Fruit fly (Drosophila melanogaster) whole organism, embryonic: ENCODE measurements around the gene RPA3.

Source experiments
- ATbp ChIP-seq: fragments of 200-800 bp; sonication (Bioruptor generic); optimal IDR thresholded peaks from 2 replicates; lab custom pipeline; 2017; ENCODE audit warnings: missing biosample characterization, mild to moderate bottlenecking, missing genetic modification characterization, missing genetic modification reagents
- Abd-B ChIP-seq: fragments of 200-800 bp; sonication (Bioruptor generic); optimal IDR thresholded peaks from 2 replicates; lab custom pipeline; 2018; ENCODE audit warnings: missing biosample characterization, mild to moderate bottlenecking, missing genetic modification characterization, moderate library complexity
- Bdp1 ChIP-seq: fragments of 200-800 bp; sonication (Bioruptor generic); optimal IDR thresholded peaks from 3 replicates; lab custom pipeline; 2016; ENCODE audit warnings: missing biosample characterization, missing genetic modification characterization
- CG1024 ChIP-seq: fragments of 200-800 bp; sonication (Bioruptor generic); IDR thresholded peaks from 2 replicates; pipeline ENCODE4 v1.3.6; 2022; ENCODE audit warnings: missing biosample characterization, missing genetic modification characterization
- CG10267 ChIP-seq: fragments of 200-800 bp; sonication (Bioruptor generic); optimal IDR thresholded peaks from 2 replicates; lab custom pipeline; 2018; ENCODE audit warnings: missing biosample characterization, mild to moderate bottlenecking, missing genetic modification characterization, moderate library complexity
- CG11093 ChIP-seq: fragments of 200-800 bp; sonication (Bioruptor generic); IDR thresholded peaks from 3 replicates; pipeline ENCODE4 v1.3.6; 2022; ENCODE audit warnings: missing biosample characterization, missing genetic modification characterization
- CG12744 ChIP-seq: fragments of 200-800 bp; sonication (Bioruptor generic); optimal IDR thresholded peaks from 2 replicates; lab custom pipeline; 2016; ENCODE audit warnings: missing biosample characterization, missing genetic modification characterization
- CG13624 ChIP-seq: fragments of 200-800 bp; sonication (Bioruptor generic); optimal IDR thresholded peaks from 2 replicates; lab custom pipeline; 2016; ENCODE audit warnings: missing biosample characterization, missing genetic modification characterization
- CG14710 ChIP-seq: fragments of 200-800 bp; sonication (Bioruptor generic); optimal IDR thresholded peaks from 3 replicates; lab custom pipeline; 2019; ENCODE audit warnings: missing biosample characterization, mild to moderate bottlenecking, missing genetic modification characterization, moderate library complexity
- CG16813 ChIP-seq: fragments of 200-800 bp; sonication (Bioruptor generic); IDR thresholded peaks from 3 replicates; pipeline ENCODE4 v1.3.6; 2022; ENCODE audit warnings: missing biosample characterization, missing genetic modification characterization; ENCODE audit not compliant: partially characterized antibody
- CG17359 ChIP-seq: fragments of 200-800 bp; sonication (Bioruptor generic); optimal IDR thresholded peaks from 3 replicates; lab custom pipeline; 2018; ENCODE audit warnings: missing biosample characterization, mild to moderate bottlenecking, missing genetic modification characterization, moderate library complexity
- CG17612 ChIP-seq: fragments of 200-800 bp; sonication (Bioruptor generic); IDR thresholded peaks from 2 replicates; pipeline ENCODE4 v1.3.6; 2022; ENCODE audit warnings: missing biosample characterization, missing genetic modification characterization
- CG17802 ChIP-seq: fragments of 200-800 bp; sonication (Bioruptor generic); optimal IDR thresholded peaks from 2 replicates; lab custom pipeline; 2018; ENCODE audit warnings: missing biosample characterization, mild to moderate bottlenecking, missing genetic modification characterization, moderate library complexity
- CG2129 ChIP-seq: fragments of 200-800 bp; sonication (Bioruptor generic); IDR thresholded peaks from 2 replicates; pipeline ENCODE4 v1.3.6; 2022; ENCODE audit warnings: missing biosample characterization, missing genetic modification characterization; ENCODE audit not compliant: partially characterized antibody
- CG2875 ChIP-seq: fragments of 200-800 bp; sonication (Bioruptor generic); optimal IDR thresholded peaks from 2 replicates; lab custom pipeline; 2017; ENCODE audit warnings: missing biosample characterization, mild to moderate bottlenecking, missing genetic modification characterization, missing genetic modification reagents
- CG3163 ChIP-seq: fragments of 200-800 bp; sonication (Bioruptor generic); optimal IDR thresholded peaks from 3 replicates; lab custom pipeline; 2016; ENCODE audit warnings: missing biosample characterization, missing genetic modification characterization
- CG3281 ChIP-seq: fragments of 200-800 bp; sonication (Bioruptor generic); optimal IDR thresholded peaks from 3 replicates; lab custom pipeline; 2017; ENCODE audit warnings: missing biosample characterization, mild to moderate bottlenecking, missing genetic modification characterization
- CG42726 ChIP-seq: fragments of 200-800 bp; sonication (Bioruptor generic); IDR thresholded peaks from 2 replicates; pipeline ENCODE4 v1.3.6; 2022; ENCODE audit warnings: missing biosample characterization, missing genetic modification characterization; ENCODE audit not compliant: partially characterized antibody
- CG6765 ChIP-seq: fragments of 200-800 bp; sonication (Bioruptor generic); optimal IDR thresholded peaks from 3 replicates; lab custom pipeline; 2017; ENCODE audit warnings: missing biosample characterization, mild to moderate bottlenecking, missing genetic modification characterization
- CG7928 ChIP-seq: fragments of 200-800 bp; sonication (Bioruptor generic); optimal IDR thresholded peaks from 2 replicates; lab custom pipeline; 2017; ENCODE audit warnings: missing biosample characterization, mild to moderate bottlenecking, missing genetic modification characterization
- CG7963 ChIP-seq: fragments of 200-800 bp; sonication (Bioruptor generic); IDR thresholded peaks from 3 replicates; pipeline ENCODE4 v1.3.6; 2022; ENCODE audit warnings: missing biosample characterization, missing genetic modification characterization; ENCODE audit not compliant: partially characterized antibody
- CG8089 ChIP-seq: fragments of 200-800 bp; sonication (Bioruptor generic); optimal IDR thresholded peaks from 3 replicates; lab custom pipeline; 2016; ENCODE audit warnings: missing biosample characterization, missing genetic modification characterization
- CG8281 ChIP-seq: fragments of 200-800 bp; sonication (Bioruptor generic); optimal IDR thresholded peaks from 2 replicates; lab custom pipeline; 2018; ENCODE audit warnings: missing biosample characterization, mild to moderate bottlenecking, missing genetic modification characterization, moderate library complexity
- CG9817 ChIP-seq: fragments of 200-800 bp; sonication (Bioruptor generic); optimal IDR thresholded peaks from 2 replicates; lab custom pipeline; 2018; ENCODE audit warnings: missing biosample characterization, mild to moderate bottlenecking, missing genetic modification characterization, moderate library complexity
- Dip3 ChIP-seq: fragments of 200-800 bp; sonication (Bioruptor generic); optimal IDR thresholded peaks from 3 replicates; lab custom pipeline; 2016; ENCODE audit warnings: missing biosample characterization, missing genetic modification characterization
- Drgx ChIP-seq: fragments of 200-800 bp; sonication (Bioruptor generic); IDR thresholded peaks from 2 replicates; pipeline ENCODE4 v1.3.6; 2022; ENCODE audit warnings: missing biosample characterization, missing genetic modification characterization
- Ets97D ChIP-seq: fragments of 200-800 bp; sonication (Bioruptor generic); optimal IDR thresholded peaks from 3 replicates; lab custom pipeline; 2016; ENCODE audit warnings: missing biosample characterization, missing genetic modification characterization
- HHEX ChIP-seq: fragments of 200-800 bp; sonication (Bioruptor generic); optimal IDR thresholded peaks from 3 replicates; lab custom pipeline; 2017; ENCODE audit warnings: missing biosample characterization, mild to moderate bottlenecking, missing genetic modification characterization, missing genetic modification reagents
- HLH54F ChIP-seq: fragments of 200-800 bp; sonication (Bioruptor generic); optimal IDR thresholded peaks from 3 replicates; lab custom pipeline; 2016; ENCODE audit warnings: missing biosample characterization, missing genetic modification characterization
- Hey ChIP-seq: fragments of 200-800 bp; sonication (Bioruptor generic); optimal IDR thresholded peaks from 3 replicates; lab custom pipeline; 2018; ENCODE audit warnings: missing biosample characterization, mild to moderate bottlenecking, missing genetic modification characterization
- NC2β ChIP-seq: fragments of 200-800 bp; sonication (Bioruptor generic); optimal IDR thresholded peaks from 2 replicates; lab custom pipeline; 2016; ENCODE audit warnings: missing biosample characterization, missing genetic modification characterization
- NK7.1 ChIP-seq: fragments of 200-800 bp; sonication (Bioruptor generic); optimal IDR thresholded peaks from 3 replicates; lab custom pipeline; 2016; ENCODE audit warnings: missing biosample characterization, missing genetic modification characterization
- Nf-YC ChIP-seq: fragments of 200-800 bp; optimal IDR thresholded peaks from 3 replicates; lab custom pipeline; 2019; ENCODE audit warnings: missing biosample characterization, mild to moderate bottlenecking, missing genetic modification characterization, moderate library complexity
- Oli ChIP-seq: fragments of 200-800 bp; sonication (Bioruptor generic); optimal IDR thresholded peaks from 2 replicates; lab custom pipeline; 2018; ENCODE audit warnings: missing biosample characterization, mild to moderate bottlenecking, missing genetic modification characterization, moderate library complexity
- Ssrp ChIP-seq: fragments of 200-800 bp; sonication (Bioruptor generic); optimal IDR thresholded peaks from 2 replicates; lab custom pipeline; 2018; ENCODE audit warnings: missing biosample characterization, mild to moderate bottlenecking, missing genetic modification characterization, moderate library complexity
- Tbp ChIP-seq: fragments of >200 bp; optimal IDR thresholded peaks from 2 replicates; lab custom pipeline; 2018; ENCODE audit warnings: missing biosample characterization, missing genetic modification characterization
- abd-A ChIP-seq: fragments of 200-800 bp; sonication (Bioruptor generic); optimal IDR thresholded peaks from 3 replicates; lab custom pipeline; 2019; ENCODE audit warnings: missing biosample characterization, mild to moderate bottlenecking, missing genetic modification characterization, moderate library complexity
- ac ChIP-seq: fragments of 200-800 bp; sonication (Bioruptor generic); optimal IDR thresholded peaks from 3 replicates; lab custom pipeline; 2017; ENCODE audit warnings: missing biosample characterization, mild to moderate bottlenecking, missing genetic modification characterization
- al ChIP-seq: fragments of 200-800 bp; sonication (Bioruptor generic); IDR thresholded peaks from 2 replicates; pipeline ENCODE4 v1.3.6; 2022; ENCODE audit warnings: missing biosample characterization, missing genetic modification characterization
- az2 ChIP-seq: fragments of 200-800 bp; sonication (Bioruptor generic); optimal IDR thresholded peaks from 3 replicates; lab custom pipeline; 2016; ENCODE audit warnings: missing biosample characterization, missing genetic modification characterization
- bigmax ChIP-seq: fragments of 200-800 bp; sonication (Bioruptor generic); optimal IDR thresholded peaks from 2 replicates; lab custom pipeline; 2018; ENCODE audit warnings: missing biosample characterization, mild to moderate bottlenecking, missing genetic modification characterization
- bowl ChIP-seq: fragments of 200-800 bp; sonication (Bioruptor generic); IDR thresholded peaks from 2 replicates; pipeline ENCODE4 v1.3.6; 2022; ENCODE audit warnings: missing biosample characterization, missing genetic modification characterization
- crol ChIP-seq: fragments of 200-800 bp; sonication (Bioruptor generic); IDR thresholded peaks from 2 replicates; pipeline ENCODE4 v1.3.6; 2022; ENCODE audit warnings: missing biosample characterization, missing genetic modification characterization
- da ChIP-seq: fragments of 200-800 bp; sonication (Bioruptor generic); optimal IDR thresholded peaks from 2 replicates; lab custom pipeline; 2016; ENCODE audit warnings: missing biosample characterization, missing genetic modification characterization
- klu ChIP-seq: fragments of 200-800 bp; sonication (Bioruptor generic); IDR thresholded peaks from 2 replicates; pipeline ENCODE4 v1.3.6; 2022; ENCODE audit warnings: missing biosample characterization, missing genetic modification characterization
- kni ChIP-seq: fragments of 200-800 bp; sonication (Bioruptor generic); optimal IDR thresholded peaks from 3 replicates; lab custom pipeline; 2017; ENCODE audit warnings: mild to moderate bottlenecking, missing biosample characterization, missing genetic modification reagents, missing genetic modification characterization
- onecut ChIP-seq: fragments of 200-800 bp; sonication (Bioruptor generic); IDR thresholded peaks from 2 replicates; pipeline ENCODE4 v1.3.6; 2022; ENCODE audit warnings: missing biosample characterization, missing genetic modification characterization
- pho ChIP-seq: fragments of 200-800 bp; sonication (Bioruptor generic); optimal IDR thresholded peaks from 2 replicates; lab custom pipeline; 2016; ENCODE audit warnings: missing biosample characterization, missing genetic modification characterization
- rib ChIP-seq: fragments of 200-800 bp; sonication (Bioruptor generic); IDR thresholded peaks from 2 replicates; pipeline ENCODE4 v1.3.6; 2022; ENCODE audit warnings: missing biosample characterization, missing genetic modification characterization
- row ChIP-seq: fragments of 200-800 bp; sonication (Bioruptor generic); IDR thresholded peaks from 3 replicates; pipeline ENCODE4 v1.3.6; 2022; ENCODE audit warnings: missing biosample characterization, missing genetic modification characterization
- tx ChIP-seq: fragments of 200-800 bp; sonication (Bioruptor generic); optimal IDR thresholded peaks from 2 replicates; lab custom pipeline; 2016; ENCODE audit warnings: missing biosample characterization, missing genetic modification characterization

RPA3 gene

dm6 chrX:11628986-11629571 lies 13.4 kb upstream of the RPA3 start (continued):
- TF ChIP-seq Abd-B (GFP tag; lab: Kevin White, UChicago) (peak; percentile 33), rib (no peak), az2 (GFP tag; lab: Kevin White, UChicago) (peak; percentile 64), Ssrp (tag; lab: Kevin White, UChicago) (peak; percentile 65), bigmax (GFP tag; lab: Kevin White, UChicago) (no peak), Ets97D (no peak), abd-A (tag; lab: Kevin White, UChicago) (no peak), pho (GFP tag; lab: Kevin White, UChicago) (no peak), Oli (tag; lab: Kevin White, UChicago) (peak; percentile 57), Dip3 (GFP tag; lab: Kevin White, UChicago) (no peak), CG17802 (tag; lab: Kevin White, UChicago) (peak; percentile 17), CG8281 (tag; lab: Kevin White, UChicago) (no peak), CG17359 (peak; percentile 61), Bdp1 (GFP tag; lab: Kevin White, UChicago) (no peak), onecut (GFP tag; lab: Robert Waterston, UW) (peak; percentile 58), HHEX (GFP tag; lab: Kevin White, UChicago) (peak; percentile 33), CG17612 (no peak), tx (GFP tag; lab: Kevin White, UChicago) (no peak), klu (GFP tag; lab: Robert Waterston, UW) (no peak), CG9817 (peak; percentile 12), bowl (GFP tag; lab: Robert Waterston, UW) (no peak), CG2129 (no peak), Nf-YC (no peak), kni (GFP tag; lab: Kevin White, UChicago) (peak; percentile 15), NK7.1 (GFP tag; lab: Kevin White, UChicago) (peak; percentile 20), CG14710 (tag; lab: Kevin White, UChicago) (peak; percentile 69), CG1024 (peak; percentile 43; the same call in 1 of the 2 replicates), al (GFP tag; lab: Robert Waterston, UW) (no peak), NC2β (GFP tag; lab: Kevin White, UChicago) (peak; percentile 53), Tbp (GFP tag; lab: Kevin White, UChicago) (no peak), CG13624 (GFP tag; lab: Kevin White, UChicago) (no peak), CG7928 (GFP tag; lab: Kevin White, UChicago) (no peak), CG3163 (GFP tag; lab: Kevin White, UChicago) (no peak), ac (no peak), CG11093 (GFP tag; lab: Robert Waterston, UW) (peak; percentile 19; the same call in 1 of the 3 replicates), row (GFP tag; lab: Robert Waterston, UW) (peak; percentile 77), Drgx (no peak), CG2875 (peak; percentile 71), CG12744 (GFP tag; lab: Kevin White, UChicago) (no peak), CG10267 (peak; percentile 66), CG7963 (GFP tag; lab: Robert Waterston, UW) (no peak), CG8089 (peak; percentile 23), HLH54F (GFP tag; lab: Kevin White, UChicago) (no peak), crol (GFP tag; lab: Robert Waterston, UW) (no peak), CG16813 (GFP tag; lab: Robert Waterston, UW) (no peak), CG6765 (GFP tag; lab: Kevin White, UChicago) (no peak), CG42726 (GFP tag; lab: Robert Waterston, UW) (no peak), da (GFP tag; lab: Kevin White, UChicago) (no peak), CG3281 (no peak), ATbp (GFP tag; lab: Kevin White, UChicago) (peak; percentile 59), Hey (tag; lab: Kevin White, UChicago) (no peak)
